Worm (Caenorhabditis elegans) whole organism, young adult: ENCODE measurements around the gene ZK816.3.

Source experiments
- K12H6.12 ChIP-seq: fragments of 200-800 bp; sonication (Bioruptor generic); optimal IDR thresholded peaks from 2 replicates; lab custom pipeline; 2018; ENCODE audit warnings: mild to moderate bottlenecking, missing genetic modification characterization, missing compliant biosample characterization
- rpc-1 ChIP-seq, 2 experiments: fragments of 150-350 bp in 1 of 2; sonication (generic microtip) in 1 of 2; optimal IDR thresholded peaks; 2 replicates each; lab custom pipeline; 2014 to 2018; ENCODE audit warnings: missing biosample characterization in 1 of 2, missing genetic modification characterization in 1 of 2, missing genetic modification reagents in 1 of 2, missing genotype in 1 of 2
- unc-62 ChIP-seq: fragments of 150-350 bp; optimal IDR thresholded peaks from 2 replicates; lab custom pipeline; 2014; ENCODE audit warnings: missing biosample characterization, missing genetic modification reagents, missing genetic modification characterization

DNA sequence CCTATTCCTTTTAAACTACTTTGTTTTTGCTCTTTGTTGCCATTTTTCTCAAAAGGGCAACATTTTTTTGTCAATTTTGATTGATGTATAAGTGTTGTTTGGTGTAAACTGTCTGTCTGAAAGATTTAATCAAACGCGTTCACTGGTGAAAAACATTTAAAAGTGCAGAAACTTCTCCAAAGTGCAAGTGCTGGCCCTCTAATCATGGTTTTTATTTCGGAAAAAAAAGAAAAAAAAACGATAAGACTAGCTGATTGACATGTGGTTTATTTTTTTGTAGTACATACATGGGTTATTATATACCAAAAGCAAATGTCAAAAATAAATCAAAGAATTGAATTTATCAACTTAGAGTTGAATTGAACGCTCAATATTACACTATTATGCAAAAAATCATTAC is 14.2 kb downstream of the ZK816.3 start, which contains the start of gene dhs-26:
- peak; percentile 21 for TF ChIP-seq unc-62 (GFP tag; lab: Kevin White, UChicago)
- TF ChIP-seq K12H6.12 (tag; lab: Kevin White, UChicago) = no peak
- TF ChIP-seq rpc-1 (optimal IDR thresholded peaks at IDR 0.05; lab: Kevin White, UChicago) = no peak
- TF ChIP-seq rpc-1 (tag; optimal IDR thresholded peaks at IDR 0.05; lab: Kevin White, UChicago) = no peak
